Fruit fly (Drosophila melanogaster): Measurements from ENCODE around the gene pic.

Gene pic

dm6 chr3R:13032323-13032722 lies 19.7 kb upstream of the pic start, which contains the start of gene ry (continued):
- TF ChIP-seq caup (GFP tag; optimal IDR thresholded peaks at IDR 0.05; ENCODE audit: severe bottlenecking), result no peak
- TF ChIP-seq amos (GFP tag; IDR thresholded peaks at IDR 0.05; ENCODE audit: partially characterized antibody), result peak; percentile 25
- TF ChIP-seq Atf6 (GFP tag; IDR thresholded peaks at IDR 0.05), result peak; percentile 38; the same call in 1 of the 2 replicates
- TF ChIP-seq grn (GFP tag; optimal IDR thresholded peaks at IDR 0.05), result peak; percentile 33
- TF ChIP-seq Pdp1 (GFP tag; optimal IDR thresholded peaks at IDR 0.05), result peak in 1 of 2 experiments; percentile 73
- peak; percentile 41; the same call in 1 of the 2 replicates for TF ChIP-seq sim (GFP tag; IDR thresholded peaks at IDR 0.05)
- TF ChIP-seq CG7372 (GFP tag; IDR thresholded peaks at IDR 0.05), result no peak

dm6 chr3R:13032975-13033445 lies 19.0 kb upstream of the pic start:
- TF ChIP-seq CrebB (tag; optimal IDR thresholded peaks at IDR 0.05) (peak; percentile 26), HLH3B (GFP tag; IDR thresholded peaks at IDR 0.05) (peak; percentile 12; the same call in 1 of the 2 replicates), ara (GFP tag; IDR thresholded peaks at IDR 0.05) (peak; percentile 57; the same call in 1 of the 2 replicates), dati (GFP tag; IDR thresholded peaks at IDR 0.05) (no peak), sr (GFP tag; IDR thresholded peaks at IDR 0.05) (0 out of 3 replicates have a peak, but pooled peaks have one; percentile 32), bab2 (GFP tag; optimal IDR thresholded peaks at IDR 0.05) (peak; percentile 37), D19B (GFP tag; optimal IDR thresholded peaks at IDR 0.05) (no peak), CG2875 (GFP tag; optimal IDR thresholded peaks at IDR 0.05) (peak; percentile 60), HLHmδ (GFP tag; optimal IDR thresholded peaks at IDR 0.05) (peak; percentile 25), CG6689 (GFP tag; IDR thresholded peaks at IDR 0.05) (no peak), CG17612 (GFP tag; IDR thresholded peaks at IDR 0.05) (no peak), CG2712 (tag; optimal IDR thresholded peaks at IDR 0.05) (no peak), Dek (tag; optimal IDR thresholded peaks at IDR 0.05) (peak; percentile 19), dmrt11E (tag; optimal IDR thresholded peaks at IDR 0.05) (peak; percentile 20), Dfd (GFP tag; optimal IDR thresholded peaks at IDR 0.05) (no peak), CG32772 (GFP tag; IDR thresholded peaks at IDR 0.05) (no peak), Atf3 (GFP tag; optimal IDR thresholded peaks at IDR 0.05) (no peak), org-1 (GFP tag; optimal IDR thresholded peaks at IDR 0.05) (peak; percentile 39), twi (tag; optimal IDR thresholded peaks at IDR 0.05) (peak; percentile 67), slp2 (GFP tag; optimal IDR thresholded peaks at IDR 0.05) (no peak), CG18764 (GFP tag; optimal IDR thresholded peaks at IDR 0.05) (peak; percentile 42), kah (GFP tag; optimal IDR thresholded peaks at IDR 0.05) (peak; percentile 22), bigmax (GFP tag; optimal IDR thresholded peaks at IDR 0.05) (no peak), ranshi (GFP tag; IDR thresholded peaks at IDR 0.05) (no peak; the same call in 1 of the 2 replicates), CG15514 (GFP tag; optimal IDR thresholded peaks at IDR 0.05) (peak; percentile 61), Tbp (GFP tag; optimal IDR thresholded peaks at IDR 0.05) (no peak), otp (GFP tag; IDR thresholded peaks at IDR 0.05) (peak; percentile 30; the same call in 1 of the 3 replicates), CG3407 (GFP tag; optimal IDR thresholded peaks at IDR 0.05) (peak; percentile 56), phol (tag; optimal IDR thresholded peaks at IDR 0.05) (peak; percentile 1), Spps (tag; optimal IDR thresholded peaks at IDR 0.05) (peak; percentile 1), CG6765 (GFP tag; optimal IDR thresholded peaks at IDR 0.05) (peak; percentile 41), Jarid2 (GFP tag; optimal IDR thresholded peaks at IDR 0.05) (peak; percentile 46), CG8359 (GFP tag; optimal IDR thresholded peaks at IDR 0.05; ENCODE audit: borderline replicate concordance) (peak; percentile 45), Deaf1 (tag; optimal IDR thresholded peaks at IDR 0.05) (no peak), CG7556 (GFP tag; optimal IDR thresholded peaks at IDR 0.05) (no peak), CG10321 (GFP tag; IDR thresholded peaks at IDR 0.05) (0 out of 2 replicates have a peak, but pooled peaks have one; percentile 29), ewg (GFP tag; optimal IDR thresholded peaks at IDR 0.05) (peak; percentile 13), Rx (GFP tag; IDR thresholded peaks at IDR 0.05) (no peak), caup (GFP tag; optimal IDR thresholded peaks at IDR 0.05; ENCODE audit: severe bottlenecking) (peak; percentile 52), CG12391 (tag; optimal IDR thresholded peaks at IDR 0.05) (peak; percentile 3), Atf6 (GFP tag; IDR thresholded peaks at IDR 0.05) (no peak), CG7928 (GFP tag; optimal IDR thresholded peaks at IDR 0.05) (peak; percentile 79), CG4424 (GFP tag; optimal IDR thresholded peaks at IDR 0.05) (no peak)

All from whole organism, embryonic.